Worm (Caenorhabditis elegans): ENCODE data around the gene tsfm-1.

tsfm-1 gene

DNA sequence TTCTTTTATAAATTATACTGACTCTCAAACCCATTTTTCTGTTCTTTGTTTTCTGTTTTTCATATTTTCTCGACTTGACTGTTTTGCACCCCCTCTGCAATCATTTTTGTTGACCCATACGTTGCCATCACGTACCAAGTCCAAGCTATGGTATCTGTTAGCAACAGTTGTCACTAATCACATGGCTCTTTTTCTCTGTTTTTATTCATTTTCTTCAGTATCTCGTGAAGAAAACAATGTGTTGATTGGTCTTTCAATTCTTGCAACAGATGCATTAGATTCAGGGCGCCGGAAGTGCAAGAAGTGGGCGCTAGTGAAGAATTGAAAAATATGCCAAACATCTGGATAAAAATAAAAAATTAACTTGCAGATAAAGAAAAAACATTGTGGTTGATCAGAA is 35.8 kb downstream of the tsfm-1 start:
- TF ChIP-seq blmp-1 (tag; optimal IDR thresholded peaks at IDR 0.05; ENCODE audit: insufficient read depth) (no peak), unc-55 (GFP tag; optimal IDR thresholded peaks at IDR 0.05) (no peak), snpc-4 (tag; optimal IDR thresholded peaks at IDR 0.05) (no peak), nhr-237 (tag; optimal IDR thresholded peaks at IDR 0.05) (no peak), aly-2 (tag; optimal IDR thresholded peaks at IDR 0.05) (no peak), ama-1 (optimal IDR thresholded peaks at IDR 0.05) (no peak), peb-1 (tag; optimal IDR thresholded peaks at IDR 0.05) (no peak), Y55F3AM.14 (GFP tag; optimal IDR thresholded peaks at IDR 0.05) (no peak), elt-1 (tag; optimal IDR thresholded peaks at IDR 0.05) (no peak), R02D3.7 (tag; optimal IDR thresholded peaks at IDR 0.05) (no peak), ceh-82 (tag; optimal IDR thresholded peaks at IDR 0.05) (no peak), sma-9 (GFP tag; optimal IDR thresholded peaks at IDR 0.05) (peak; percentile 57), sma-9 (tag; optimal IDR thresholded peaks at IDR 0.05) (no peak), ztf-11 (tag; optimal IDR thresholded peaks at IDR 0.05) (no peak), lin-11 (tag; optimal IDR thresholded peaks at IDR 0.05) (no peak), F13H6.1 (tag; optimal IDR thresholded peaks at IDR 0.05) (peak; percentile 28), mab-5 (tag; optimal IDR thresholded peaks at IDR 0.05) (no peak), unc-39 (tag; optimal IDR thresholded peaks at IDR 0.05) (no peak), lin-39 (tag; optimal IDR thresholded peaks at IDR 0.05) (no peak), fos-1 (tag; optimal IDR thresholded peaks at IDR 0.05) (no peak), elt-3 (tag; optimal IDR thresholded peaks at IDR 0.05) (no peak), C34F6.9 (tag; optimal IDR thresholded peaks at IDR 0.05) (peak; percentile 32), lin-13 (GFP tag; optimal IDR thresholded peaks at IDR 0.05) (no peak), lsy-2 (tag; optimal IDR thresholded peaks at IDR 0.05) (peak in 1 of 2 experiments; percentile 25), nhr-11 (tag; optimal IDR thresholded peaks at IDR 0.05) (no peak), nhr-25 (tag; optimal IDR thresholded peaks at IDR 0.05) (no peak), mbf-1 (tag; optimal IDR thresholded peaks at IDR 0.05) (no peak), nhr-21 (tag; optimal IDR thresholded peaks at IDR 0.05) (no peak), gmeb-1 (tag; optimal IDR thresholded peaks at IDR 0.05) (no peak), nhr-129 (tag; optimal IDR thresholded peaks at IDR 0.05) (peak; percentile 35)

DNA sequence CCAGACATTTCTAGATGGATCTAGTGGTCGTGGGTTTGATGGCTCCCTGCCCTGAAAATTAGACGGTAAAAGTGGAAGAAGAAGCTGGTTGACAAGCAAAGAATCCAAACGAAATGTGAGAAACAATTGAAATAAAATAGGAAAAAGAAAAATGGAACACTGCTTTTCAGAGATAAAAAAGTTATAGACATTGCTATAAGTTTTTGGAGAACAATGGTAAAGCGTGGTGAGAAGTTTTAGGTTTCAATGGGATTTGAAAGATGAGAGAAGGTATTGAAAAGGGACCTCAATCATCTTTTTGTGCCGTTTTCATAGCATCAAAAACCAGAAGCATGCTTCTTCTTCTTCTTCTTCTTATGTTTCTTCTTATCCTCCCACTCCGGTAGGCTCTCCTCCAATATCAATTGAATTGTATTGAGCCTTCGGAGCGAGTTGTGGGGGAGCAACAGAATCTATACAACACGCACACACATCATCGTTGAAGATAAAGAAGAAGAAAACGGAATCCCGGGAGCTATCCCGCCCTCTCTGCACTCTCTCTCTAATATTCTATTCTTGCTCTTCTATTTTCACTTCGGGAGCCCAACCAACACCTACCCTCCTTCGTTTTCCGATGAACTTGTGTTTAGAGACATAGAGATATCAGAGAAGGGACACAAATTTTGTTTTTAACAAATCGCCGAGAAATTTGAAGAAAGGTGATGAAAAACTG is 36.9 kb downstream of the tsfm-1 start, which contains the start of gene myo-3:
Gene myo-3, minus strand, starts transcription at position 51 of the 712 bp plus-strand sequence.
- TF ChIP-seq ZK546.5 (tag; optimal IDR thresholded peaks at IDR 0.05) (no peak), zag-1 (tag; optimal IDR thresholded peaks at IDR 0.05) (no peak), C34F6.9 (tag; optimal IDR thresholded peaks at IDR 0.05) (no peak), elt-1 (tag; optimal IDR thresholded peaks at IDR 0.05) (no peak), nhr-129 (tag; optimal IDR thresholded peaks at IDR 0.05) (peak; percentile 28), mbf-1 (tag; optimal IDR thresholded peaks at IDR 0.05) (no peak), peb-1 (tag; optimal IDR thresholded peaks at IDR 0.05) (no peak), F13H6.1 (tag; optimal IDR thresholded peaks at IDR 0.05) (peak; percentile 73), sma-9 (GFP tag; optimal IDR thresholded peaks at IDR 0.05) (peak; percentile 1), sma-9 (tag; optimal IDR thresholded peaks at IDR 0.05) (no peak), mab-5 (tag; optimal IDR thresholded peaks at IDR 0.05) (no peak)

DNA sequence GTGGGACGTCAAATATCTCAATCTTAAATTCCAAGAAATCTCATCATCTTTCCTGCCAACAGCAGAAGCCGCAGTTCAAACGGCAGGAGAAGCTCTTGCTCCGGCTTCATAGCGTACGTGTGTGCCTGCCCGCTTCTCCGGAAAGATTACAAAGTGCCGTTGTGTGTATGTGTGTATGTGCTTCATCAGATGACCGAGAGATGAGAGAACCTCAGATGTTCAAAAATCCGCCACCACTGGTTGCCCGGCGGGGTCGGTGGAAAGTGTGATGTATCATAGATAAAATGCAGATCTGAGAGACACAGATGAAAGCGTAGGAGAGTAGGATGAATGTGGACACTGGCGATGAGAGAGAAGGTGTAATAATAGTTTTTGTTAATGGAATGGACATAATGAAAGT is 37.9 kb downstream of the tsfm-1 start:
- peak; percentile 54 for TF ChIP-seq nhr-129 (tag; optimal IDR thresholded peaks at IDR 0.05)
- peak; percentile 76 for TF ChIP-seq F13H6.1 (tag; optimal IDR thresholded peaks at IDR 0.05)
- TF ChIP-seq sma-9 (GFP tag; optimal IDR thresholded peaks at IDR 0.05): peak; percentile 39
- no peak for TF ChIP-seq sma-9 (tag; optimal IDR thresholded peaks at IDR 0.05)
- TF ChIP-seq unc-39 (tag; optimal IDR thresholded peaks at IDR 0.05): no peak

All from whole organism, L2 larva.